Worm (Caenorhabditis elegans) whole organism, midembryonic: Measurements from ENCODE around the gene T10C6.15.

Experiments used
- T22C8.4 ChIP-seq: fragments of 200-800 bp; sonication (Bioruptor generic); IDR thresholded peaks from 2 replicates; pipeline ENCODE4 v1.3.6; 2022; ENCODE audit warnings: missing genetic modification characterization, missing compliant biosample characterization
- cog-1 ChIP-seq: sonication (generic microtip); optimal IDR thresholded peaks from 2 replicates; lab custom pipeline; 2016; ENCODE audit warnings: missing genetic modification characterization, missing compliant biosample characterization
- flt-1 ChIP-seq: fragments of 200-800 bp; sonication (Bioruptor generic); IDR thresholded peaks from 2 replicates; pipeline ENCODE4 v1.3.6; 2022; ENCODE audit warnings: missing genetic modification characterization, missing compliant biosample characterization
- klf-2 ChIP-seq: fragments of 200-800 bp; sonication (Bioruptor generic); conservative IDR thresholded peaks from 2 replicates; pipeline ENCODE4 v1.3.6; 2022; ENCODE audit warnings: missing genetic modification reagents, missing genetic modification characterization, missing compliant biosample characterization
- med-1 ChIP-seq: sonication (generic microtip); optimal IDR thresholded peaks from 2 replicates; lab custom pipeline; 2017; ENCODE audit warnings: missing genetic modification characterization, mild to moderate bottlenecking, missing compliant biosample characterization, antibody characterized with exemption, missing genetic modification reagents; ENCODE audit not compliant: insufficient read depth
- ref-1 ChIP-seq: fragments of 200-800 bp; sonication (Bioruptor generic); conservative IDR thresholded peaks from 2 replicates; pipeline ENCODE4 v1.3.6; 2022; ENCODE audit warnings: missing genetic modification reagents, missing genetic modification characterization, missing compliant biosample characterization
- tab-1 ChIP-seq: fragments of 200-800 bp; sonication (Bioruptor generic); IDR thresholded peaks from 2 replicates; pipeline ENCODE4 v1.3.6; 2022; ENCODE audit warnings: missing genetic modification characterization, missing compliant biosample characterization
- ztf-23 ChIP-seq: fragments of 200-800 bp; sonication (Bioruptor generic); IDR thresholded peaks from 2 replicates; pipeline ENCODE4 v1.3.6; 2022; ENCODE audit warnings: missing genetic modification reagents, missing genetic modification characterization, missing compliant biosample characterization
- ztf-29 ChIP-seq: fragments of 200-800 bp; sonication (Bioruptor generic); IDR thresholded peaks from 2 replicates; pipeline ENCODE4 v1.3.6; 2022; ENCODE audit warnings: missing genetic modification reagents, missing genetic modification characterization, missing compliant biosample characterization

The T10C6.15 gene

ce11 chrV:16015652-16016051, 30.1 kb downstream of the T10C6.15 start, which contains the start of gene str-232:
TSS of gene str-232 (minus strand) at chrV:16015752.
- TF ChIP-seq T22C8.4 (GFP tag; lab: Robert Waterston, UW) (no peak), ref-1 (no peak), med-1 (no peak), ztf-23 (GFP tag; lab: Robert Waterston, UW) (no peak), tab-1 (GFP tag; lab: Robert Waterston, UW) (no peak)

ce11 chrV:16009564-16009963, 36.2 kb downstream of the T10C6.15 start, which contains the start of gene str-233:
TSS of gene str-233 (minus strand) at chrV:16009664.
- no peak for TF ChIP-seq ref-1
- TF ChIP-seq ztf-29 (GFP tag; lab: Robert Waterston, UW), result no peak
- TF ChIP-seq cog-1 (tag; lab: Kevin White, UChicago), result no peak
- TF ChIP-seq flt-1, result no peak
- TF ChIP-seq T22C8.4 (GFP tag; lab: Robert Waterston, UW), result no peak
- no peak for TF ChIP-seq ztf-23 (GFP tag; lab: Robert Waterston, UW)
- no peak for TF ChIP-seq klf-2 (GFP tag; lab: Robert Waterston, UW)
- TF ChIP-seq med-1, result no peak
- TF ChIP-seq tab-1 (GFP tag; lab: Robert Waterston, UW), result no peak

- no peak for TF ChIP-seq med-1
- TF ChIP-seq ref-1, result no peak
- TF ChIP-seq klf-2 (GFP tag; lab: Robert Waterston, UW), result no peak
- TF ChIP-seq tab-1 (GFP tag; lab: Robert Waterston, UW), result no peak
- TF ChIP-seq ztf-29 (GFP tag; lab: Robert Waterston, UW), result no peak
- no peak for TF ChIP-seq flt-1
- no peak for TF ChIP-seq ztf-23 (GFP tag; lab: Robert Waterston, UW)
- TF ChIP-seq cog-1 (tag; lab: Kevin White, UChicago), result no peak
- TF ChIP-seq T22C8.4 (GFP tag; lab: Robert Waterston, UW), result no peak
These were observed 38.2 kb downstream of the T10C6.15 start, which contains the start of gene str-231 for ce11 chrV:16007505-16007904. TSS of gene str-231 (minus strand) at chrV:16007605.

- TF ChIP-seq tab-1 (GFP tag; lab: Robert Waterston, UW), result no peak
- no peak for TF ChIP-seq flt-1
- no peak for TF ChIP-seq ztf-23 (GFP tag; lab: Robert Waterston, UW)
These were observed 43.5 kb downstream of the T10C6.15 start, which contains the start of gene nhr-63 for ce11 chrV:16002288-16002687. TSS of gene nhr-63 (plus strand) at chrV:16002588.

- no peak for TF ChIP-seq ztf-29 (GFP tag; lab: Robert Waterston, UW)
- no peak for TF ChIP-seq ztf-23 (GFP tag; lab: Robert Waterston, UW)
- no peak for TF ChIP-seq ref-1
- TF ChIP-seq T22C8.4 (GFP tag; lab: Robert Waterston, UW), result no peak
- no peak for TF ChIP-seq cog-1 (tag; lab: Kevin White, UChicago)
- TF ChIP-seq klf-2 (GFP tag; lab: Robert Waterston, UW), result no peak
These were observed 45.3 kb downstream of the T10C6.15 start, which contains the start of gene nhr-50 for ce11 chrV:16000433-16000832. TSS of gene nhr-50 (minus strand) at chrV:16000631.

ce11 chrV:15996655-15997186, 49.0 kb downstream of the T10C6.15 start, which contains the start of the genes C06C6.9 and C06C6.8:
TSS of gene C06C6.9 (minus strand) at chrV:15996755.
TSS of gene C06C6.8 (plus strand) at chrV:15997136.
- no peak for TF ChIP-seq ztf-23 (GFP tag; lab: Robert Waterston, UW)
- no peak for TF ChIP-seq ref-1
- TF ChIP-seq klf-2 (GFP tag; lab: Robert Waterston, UW), result no peak
- no peak for TF ChIP-seq flt-1
- no peak for TF ChIP-seq ztf-29 (GFP tag; lab: Robert Waterston, UW)
- no peak for TF ChIP-seq med-1
- TF ChIP-seq cog-1 (tag; lab: Kevin White, UChicago), result no peak
- no peak for TF ChIP-seq tab-1 (GFP tag; lab: Robert Waterston, UW)
- TF ChIP-seq T22C8.4 (GFP tag; lab: Robert Waterston, UW), result no peak
